Fruit fly (Drosophila melanogaster) whole organism, embryonic: ENCODE results near the gene Xport-B.

Source experiments
- Bteb2 ChIP-seq: fragments of 200-800 bp; sonication (Bioruptor generic); optimal IDR thresholded peaks from 2 replicates; lab custom pipeline; 2016; ENCODE audit warnings: missing biosample characterization, missing genetic modification characterization
- CG10979 ChIP-seq: fragments of 200-800 bp; sonication (Bioruptor generic); optimal IDR thresholded peaks from 2 replicates; lab custom pipeline; 2018; ENCODE audit warnings: missing biosample characterization, mild to moderate bottlenecking, missing genetic modification characterization, moderate library complexity
- CG12744 ChIP-seq: fragments of 200-800 bp; sonication (Bioruptor generic); optimal IDR thresholded peaks from 2 replicates; lab custom pipeline; 2016; ENCODE audit warnings: missing biosample characterization, missing genetic modification characterization
- CG1529 ChIP-seq: fragments of 200-800 bp; sonication (Bioruptor generic); optimal IDR thresholded peaks from 3 replicates; lab custom pipeline; 2018; ENCODE audit warnings: missing biosample characterization, missing genetic modification characterization
- CG15696 ChIP-seq: fragments of 200-800 bp; sonication (Bioruptor generic); optimal IDR thresholded peaks from 2 replicates; lab custom pipeline; 2019; ENCODE audit warnings: missing biosample characterization, mild to moderate bottlenecking, missing genetic modification characterization, moderate library complexity
- CG1603 ChIP-seq: fragments of 200-800 bp; sonication (Bioruptor generic); optimal IDR thresholded peaks from 2 replicates; lab custom pipeline; 2019; ENCODE audit warnings: missing biosample characterization, mild to moderate bottlenecking, missing genetic modification characterization, moderate library complexity
- CG17359 ChIP-seq: fragments of 200-800 bp; sonication (Bioruptor generic); optimal IDR thresholded peaks from 3 replicates; lab custom pipeline; 2018; ENCODE audit warnings: missing biosample characterization, mild to moderate bottlenecking, missing genetic modification characterization, moderate library complexity
- CG17912 ChIP-seq: fragments of 200-800 bp; sonication (Bioruptor generic); optimal IDR thresholded peaks from 2 replicates; lab custom pipeline; 2018; ENCODE audit warnings: missing biosample characterization, mild to moderate bottlenecking, missing genetic modification characterization
- CG30431 ChIP-seq: fragments of 200-800 bp; sonication (Bioruptor generic); optimal IDR thresholded peaks from 2 replicates; lab custom pipeline; 2017; ENCODE audit warnings: missing biosample characterization, missing genetic modification characterization
- CG31388 ChIP-seq: fragments of 200-800 bp; sonication (Bioruptor generic); optimal IDR thresholded peaks from 2 replicates; lab custom pipeline; 2016; ENCODE audit warnings: missing biosample characterization, missing genetic modification characterization
- CG3163 ChIP-seq: fragments of 200-800 bp; sonication (Bioruptor generic); optimal IDR thresholded peaks from 3 replicates; lab custom pipeline; 2016; ENCODE audit warnings: missing biosample characterization, missing genetic modification characterization
- CG9727 ChIP-seq: fragments of 200-800 bp; sonication (Bioruptor generic); optimal IDR thresholded peaks from 3 replicates; lab custom pipeline; 2017; ENCODE audit warnings: missing biosample characterization, mild to moderate bottlenecking, missing genetic modification characterization
- CTCF ChIP-seq: fragments of 200-800 bp; sonication (Bioruptor generic); optimal IDR thresholded peaks from 2 replicates; lab custom pipeline; 2017; ENCODE audit warnings: missing biosample characterization, mild to moderate bottlenecking, missing genetic modification characterization, moderate library complexity
- CkIIα-i1 ChIP-seq: fragments of 200-800 bp; sonication (Bioruptor generic); IDR thresholded peaks from 2 replicates; pipeline ENCODE4 v1.3.6; 2022; ENCODE audit warnings: missing biosample characterization, missing genetic modification characterization
- Dip3 ChIP-seq: fragments of 200-800 bp; sonication (Bioruptor generic); optimal IDR thresholded peaks from 3 replicates; lab custom pipeline; 2016; ENCODE audit warnings: missing biosample characterization, missing genetic modification characterization
- E2f1 ChIP-seq: fragments of 200-800 bp; sonication (Bioruptor generic); IDR thresholded peaks from 2 replicates; pipeline ENCODE4 v1.3.6; 2022; ENCODE audit warnings: missing biosample characterization, missing genetic modification characterization
- Eip74EF ChIP-seq, 2 experiments: fragments of 200-800 bp in 1 of 2; fragments of >200 bp in 1 of 2; sonication (Bioruptor generic) in 1 of 2; optimal IDR thresholded peaks; 2 replicates each; lab custom pipeline; 2017 to 2019; ENCODE audit warnings: missing biosample characterization in 2 of 2, missing genetic modification characterization in 2 of 2, mild to moderate bottlenecking in 1 of 2, moderate library complexity in 1 of 2
- Ets97D ChIP-seq: fragments of 200-800 bp; sonication (Bioruptor generic); optimal IDR thresholded peaks from 3 replicates; lab custom pipeline; 2016; ENCODE audit warnings: missing biosample characterization, missing genetic modification characterization
- Fer2 ChIP-seq: fragments of 200-800 bp; sonication (Bioruptor generic); optimal IDR thresholded peaks from 2 replicates; lab custom pipeline; 2018; ENCODE audit warnings: missing biosample characterization, mild to moderate bottlenecking, missing genetic modification characterization, moderate library complexity
- HHEX ChIP-seq: fragments of 200-800 bp; sonication (Bioruptor generic); optimal IDR thresholded peaks from 3 replicates; lab custom pipeline; 2017; ENCODE audit warnings: missing biosample characterization, mild to moderate bottlenecking, missing genetic modification characterization, missing genetic modification reagents
- Hand ChIP-seq: fragments of 200-800 bp; sonication (Bioruptor generic); optimal IDR thresholded peaks from 2 replicates; lab custom pipeline; 2017; ENCODE audit warnings: mild to moderate bottlenecking, missing biosample characterization, missing genetic modification reagents, missing genetic modification characterization
- MBD-R2 ChIP-seq: fragments of 200-800 bp; sonication (Bioruptor generic); IDR thresholded peaks from 2 replicates; pipeline ENCODE4 v1.3.6; 2022; ENCODE audit warnings: missing biosample characterization, missing genetic modification characterization
- Ptx1 ChIP-seq: fragments of 200-800 bp; sonication (Bioruptor generic); IDR thresholded peaks from 2 replicates; pipeline ENCODE4 v1.3.6; 2022; ENCODE audit warnings: missing biosample characterization, missing genetic modification characterization
- Side ChIP-seq: fragments of 200-800 bp; sonication (Bioruptor generic); optimal IDR thresholded peaks from 2 replicates; lab custom pipeline; 2016; ENCODE audit warnings: missing biosample characterization, missing genetic modification characterization
- Tbp ChIP-seq: fragments of >200 bp; optimal IDR thresholded peaks from 2 replicates; lab custom pipeline; 2018; ENCODE audit warnings: missing biosample characterization, missing genetic modification characterization
- aop ChIP-seq: fragments of 200-800 bp; sonication (Bioruptor generic); IDR thresholded peaks from 2 replicates; pipeline ENCODE4 v1.3.6; 2022; ENCODE audit warnings: missing biosample characterization, missing genetic modification characterization
- bab2 ChIP-seq: fragments of 200-800 bp; sonication (Bioruptor generic); optimal IDR thresholded peaks from 2 replicates; lab custom pipeline; 2016; ENCODE audit warnings: missing biosample characterization, missing genetic modification characterization
- bcd ChIP-seq: fragments of 200-800 bp; sonication (Bioruptor generic); optimal IDR thresholded peaks from 2 replicates; lab custom pipeline; 2017; ENCODE audit warnings: missing biosample characterization, mild to moderate bottlenecking, missing genetic modification characterization
- caup ChIP-seq: fragments of 200-800 bp; sonication (Bioruptor generic); optimal IDR thresholded peaks from 3 replicates; lab custom pipeline; 2017; ENCODE audit warnings: missing biosample characterization, mild to moderate bottlenecking, missing genetic modification characterization, moderate library complexity; ENCODE audit not compliant: severe bottlenecking
- exex ChIP-seq: fragments of 200-800 bp; sonication (Bioruptor generic); optimal IDR thresholded peaks from 4 replicates; lab custom pipeline; 2018; ENCODE audit warnings: missing biosample characterization, mild to moderate bottlenecking, missing genetic modification characterization, moderate library complexity
- fu2 ChIP-seq: fragments of 200-800 bp; sonication (Bioruptor generic); optimal IDR thresholded peaks from 2 replicates; lab custom pipeline; 2016; ENCODE audit warnings: missing biosample characterization, missing genetic modification characterization
- grn ChIP-seq: fragments of 200-800 bp; sonication (Bioruptor generic); optimal IDR thresholded peaks from 3 replicates; lab custom pipeline; 2017; ENCODE audit warnings: missing biosample characterization, missing genetic modification characterization
- hbn ChIP-seq: fragments of 200-800 bp; sonication (Bioruptor generic); IDR thresholded peaks from 2 replicates; pipeline ENCODE4 v1.3.6; 2022; ENCODE audit warnings: missing biosample characterization, missing genetic modification characterization; ENCODE audit not compliant: partially characterized antibody
- hkb ChIP-seq, 2 experiments: fragments of 200-800 bp in 1 of 2; fragments of >200 bp in 1 of 2; sonication (Bioruptor generic) in 1 of 2; IDR thresholded peaks in 1 of 2; optimal IDR thresholded peaks in 1 of 2; 2 replicates each; pipeline versions ENCODE4 v1.3.6 to Lab custom; 2017 to 2022; ENCODE audit warnings: missing biosample characterization in 1 of 2, missing genetic modification characterization in 1 of 2
- inv ChIP-seq: fragments of 200-800 bp; sonication (Bioruptor generic); IDR thresholded peaks from 2 replicates; pipeline ENCODE4 v1.3.6; 2022; ENCODE audit warnings: missing biosample characterization, missing genetic modification characterization; ENCODE audit not compliant: partially characterized antibody
- jing ChIP-seq: fragments of 200-800 bp; sonication (Bioruptor generic); optimal IDR thresholded peaks from 2 replicates; lab custom pipeline; 2018; ENCODE audit warnings: missing biosample characterization, mild to moderate bottlenecking, missing genetic modification characterization
- ken ChIP-seq: fragments of 200-800 bp; sonication (Bioruptor generic); IDR thresholded peaks from 3 replicates; pipeline ENCODE4 v1.3.6; 2022; ENCODE audit warnings: missing biosample characterization, missing genetic modification characterization
- lbe ChIP-seq: fragments of 200-800 bp; sonication (Bioruptor generic); optimal IDR thresholded peaks from 2 replicates; lab custom pipeline; 2016; ENCODE audit warnings: missing biosample characterization, mild to moderate bottlenecking, missing genetic modification characterization
- mirr ChIP-seq: fragments of 200-800 bp; sonication (Bioruptor generic); optimal IDR thresholded peaks from 3 replicates; lab custom pipeline; 2018; ENCODE audit warnings: missing biosample characterization, mild to moderate bottlenecking, missing genetic modification characterization
- nau ChIP-seq: fragments of 200-800 bp; sonication (Bioruptor generic); optimal IDR thresholded peaks from 3 replicates; lab custom pipeline; 2017; ENCODE audit warnings: missing biosample characterization, mild to moderate bottlenecking, missing genetic modification characterization, missing genetic modification reagents
- nerfin-1 ChIP-seq: fragments of 200-800 bp; sonication (Bioruptor generic); optimal IDR thresholded peaks from 3 replicates; lab custom pipeline; 2019; ENCODE audit warnings: missing biosample characterization, mild to moderate bottlenecking, missing genetic modification characterization, moderate library complexity
- onecut ChIP-seq: fragments of 200-800 bp; sonication (Bioruptor generic); IDR thresholded peaks from 2 replicates; pipeline ENCODE4 v1.3.6; 2022; ENCODE audit warnings: missing biosample characterization, missing genetic modification characterization
- p53 ChIP-seq: fragments of 200-800 bp; sonication (Bioruptor generic); optimal IDR thresholded peaks from 2 replicates; lab custom pipeline; 2016; ENCODE audit warnings: missing biosample characterization, missing genetic modification characterization
- pb ChIP-seq: fragments of 200-800 bp; sonication (Bioruptor generic); optimal IDR thresholded peaks from 3 replicates; lab custom pipeline; 2016; ENCODE audit warnings: missing biosample characterization, missing genetic modification characterization
- pfk ChIP-seq: fragments of 200-800 bp; sonication (Bioruptor generic); optimal IDR thresholded peaks from 2 replicates; lab custom pipeline; 2018; ENCODE audit warnings: missing biosample characterization, mild to moderate bottlenecking, missing genetic modification characterization, moderate library complexity
- slbo ChIP-seq: fragments of 200-800 bp; sonication (Bioruptor generic); IDR thresholded peaks from 2 replicates; pipeline ENCODE4 v1.3.6; 2022; ENCODE audit warnings: missing biosample characterization, missing genetic modification characterization
- twi ChIP-seq: fragments of 200-800 bp; optimal IDR thresholded peaks from 2 replicates; lab custom pipeline; 2019; ENCODE audit warnings: missing biosample characterization, mild to moderate bottlenecking, missing genetic modification characterization, moderate library complexity
- wek ChIP-seq: fragments of 200-800 bp; sonication (Bioruptor generic); optimal IDR thresholded peaks from 3 replicates; lab custom pipeline; 2018; ENCODE audit warnings: missing biosample characterization, mild to moderate bottlenecking, missing genetic modification characterization, moderate library complexity
- zf30C ChIP-seq: fragments of 200-800 bp; sonication (Bioruptor generic); optimal IDR thresholded peaks from 3 replicates; lab custom pipeline; 2018; ENCODE audit warnings: missing biosample characterization, mild to moderate bottlenecking, missing genetic modification characterization
- zfh2 ChIP-seq: fragments of 200-800 bp; sonication (Bioruptor generic); optimal IDR thresholded peaks from 2 replicates; lab custom pipeline; 2016; ENCODE audit warnings: missing biosample characterization, missing genetic modification characterization

The Xport-B gene

DNA sequence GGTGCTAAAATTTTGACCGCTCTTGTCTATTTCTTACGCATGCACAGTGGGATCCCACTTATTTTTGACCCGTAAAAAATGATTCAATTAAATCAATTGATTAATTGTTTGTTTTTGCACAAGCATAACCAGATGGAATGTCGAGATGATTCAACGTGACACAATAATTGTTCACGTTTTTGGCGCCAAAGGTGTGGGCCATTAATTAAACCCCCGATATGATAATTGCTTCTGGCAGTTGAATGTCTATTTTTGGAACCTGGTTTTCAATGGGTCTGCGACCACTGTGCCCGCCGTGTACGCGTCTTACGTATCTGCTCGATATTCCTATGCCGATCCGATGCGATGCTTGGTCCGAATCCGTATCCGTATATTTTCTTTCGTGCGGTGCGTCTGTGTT is 23.2 kb downstream of the Xport-B start (continued):
- TF ChIP-seq Dip3 (GFP tag; lab: Kevin White, UChicago) (peak; percentile 67), bcd (GFP tag; lab: Kevin White, UChicago) (peak; percentile 68), hkb (optimal IDR thresholded peaks at IDR 0.05; lab: Kevin White, UChicago) (no peak), hkb (GFP tag; IDR thresholded peaks at IDR 0.05; lab: Robert Waterston, UW) (peak; percentile 74), MBD-R2 (GFP tag; lab: Robert Waterston, UW) (peak; percentile 34; the same call in 1 of the 2 replicates), lbe (GFP tag; lab: Kevin White, UChicago) (no peak), CG17912 (GFP tag; lab: Kevin White, UChicago) (peak; percentile 14), E2f1 (GFP tag; lab: Robert Waterston, UW) (peak; percentile 71), Eip74EF (GFP tag; optimal IDR thresholded peaks at IDR 0.05; lab: Kevin White, UChicago) (peak in 1 of 2 experiments; percentile 63), onecut (GFP tag; lab: Robert Waterston, UW) (peak; percentile 65), Bteb2 (GFP tag; lab: Kevin White, UChicago) (peak; percentile 3), Fer2 (tag; lab: Kevin White, UChicago) (peak; percentile 17), CG10979 (tag; lab: Kevin White, UChicago) (peak; percentile 67), CTCF (peak; percentile 18), grn (GFP tag; lab: Kevin White, UChicago) (no peak), pb (peak; percentile 74), nerfin-1 (peak; percentile 59), CG30431 (GFP tag; lab: Kevin White, UChicago) (peak; percentile 62), fu2 (GFP tag; lab: Kevin White, UChicago) (peak; percentile 18), CG9727 (GFP tag; lab: Kevin White, UChicago) (peak; percentile 62), ken (peak; percentile 71; the same call in 1 of the 3 replicates), aop (no peak), inv (GFP tag; lab: Robert Waterston, UW) (peak; percentile 27; the same call in 1 of the 2 replicates), exex (tag; lab: Kevin White, UChicago) (no peak), Tbp (no peak), CkIIα-i1 (no peak), CG1529 (GFP tag; lab: Kevin White, UChicago) (peak; percentile 7), caup (GFP tag; lab: Kevin White, UChicago) (peak; percentile 54), zf30C (no peak), CG12744 (GFP tag; lab: Kevin White, UChicago) (peak; percentile 31), HHEX (GFP tag; lab: Kevin White, UChicago) (peak; percentile 77), slbo (GFP tag; lab: Robert Waterston, UW) (peak; percentile 69), zfh2 (GFP tag; lab: Kevin White, UChicago) (peak; percentile 75), Ets97D (GFP tag; lab: Kevin White, UChicago) (peak; percentile 16), pfk (GFP tag; lab: Kevin White, UChicago) (no peak), wek (GFP tag; lab: Kevin White, UChicago) (peak; percentile 66), nau (GFP tag; lab: Kevin White, UChicago) (no peak), mirr (GFP tag; lab: Kevin White, UChicago) (peak; percentile 49), Hand (no peak), jing (GFP tag; lab: Kevin White, UChicago) (peak; percentile 41), CG3163 (peak; percentile 25), bab2 (GFP tag; lab: Kevin White, UChicago) (peak; percentile 52), CG17359 (peak; percentile 69), hbn (no peak), Ptx1 (GFP tag; lab: Robert Waterston, UW) (peak; percentile 87), CG31388 (GFP tag; lab: Kevin White, UChicago) (no peak), CG1603 (tag; lab: Kevin White, UChicago) (peak; percentile 89), Side (GFP tag; lab: Kevin White, UChicago) (peak; percentile 76), p53 (GFP tag; lab: Kevin White, UChicago) (peak; percentile 15), CG15696 (tag; lab: Kevin White, UChicago) (peak; percentile 58), twi (tag; lab: Kevin White, UChicago) (peak; percentile 45)
